Worm (Caenorhabditis elegans) whole organism, young adult: Measurements from ENCODE around the gene col-86.

ENCODE experiments used
- F57C9.4 ChIP-seq: sonication (generic microtip); optimal IDR thresholded peaks from 2 replicates; lab custom pipeline; 2017; ENCODE audit warnings: mild to moderate bottlenecking, missing genetic modification characterization, missing compliant biosample characterization
- cebp-2 ChIP-seq: fragments of 200-800 bp; sonication (Bioruptor generic); IDR thresholded peaks from 2 replicates; pipeline ENCODE4 v1.3.6; 2022; ENCODE audit warnings: missing genetic modification characterization, missing compliant biosample characterization
- ceh-58 ChIP-seq: fragments of 200-800 bp; sonication (Bioruptor generic); IDR thresholded peaks from 2 replicates; pipeline ENCODE4 v1.3.6; 2022; ENCODE audit warnings: missing genetic modification characterization, missing compliant biosample characterization
- efl-1 ChIP-seq: fragments of 150-350 bp; optimal IDR thresholded peaks from 2 replicates; lab custom pipeline; 2014; ENCODE audit warnings: missing biosample characterization, missing genetic modification reagents, missing genetic modification characterization
- ets-4 ChIP-seq: fragments of 200-800 bp; sonication (Bioruptor generic); optimal IDR thresholded peaks from 2 replicates; lab custom pipeline; 2018; ENCODE audit warnings: mild to moderate bottlenecking, missing genetic modification characterization, missing compliant biosample characterization
- him-1 ChIP-seq: sonication (generic microtip); optimal IDR thresholded peaks from 2 replicates; lab custom pipeline; 2016; ENCODE audit warnings: missing genotype, missing genetic modification reagents, missing genetic modification characterization, missing compliant biosample characterization
- hmg-20 ChIP-seq: fragments of 200-800 bp; sonication (Bioruptor generic); IDR thresholded peaks from 2 replicates; pipeline ENCODE4 v1.3.6; 2022; ENCODE audit warnings: missing genetic modification reagents, missing genetic modification characterization, missing compliant biosample characterization
- nfya-1 ChIP-seq: sonication (generic microtip); optimal IDR thresholded peaks from 2 replicates; lab custom pipeline; 2017; ENCODE audit warnings: antibody characterized with exemption, missing compliant biosample characterization, missing genetic modification characterization, borderline replicate concordance; ENCODE audit not compliant: insufficient read depth
- rpc-1 ChIP-seq, 2 experiments: fragments of 150-350 bp in 1 of 2; sonication (generic microtip) in 1 of 2; optimal IDR thresholded peaks; 2 replicates each; lab custom pipeline; 2014 to 2018; ENCODE audit warnings: missing biosample characterization in 1 of 2, missing genetic modification characterization in 1 of 2, missing genetic modification reagents in 1 of 2, missing genotype in 1 of 2
- xnd-1 ChIP-seq: sonication (generic microtip); optimal IDR thresholded peaks from 2 replicates; lab custom pipeline; 2016; ENCODE audit warnings: missing genotype, missing genetic modification reagents, missing genetic modification characterization, missing compliant biosample characterization
- ztf-26 ChIP-seq: sonication (generic microtip); optimal IDR thresholded peaks from 2 replicates; lab custom pipeline; 2017; ENCODE audit warnings: missing genetic modification characterization, missing compliant biosample characterization
- ztf-28 ChIP-seq: fragments of 200-800 bp; sonication (Bioruptor generic); IDR thresholded peaks from 2 replicates; pipeline ENCODE4 v1.3.6; 2022; ENCODE audit warnings: missing genetic modification reagents, missing genetic modification characterization, missing compliant biosample characterization

ce11 chrII:13059196-13059595 lies 38.9 kb downstream of the col-86 start:
- TF ChIP-seq ztf-28 (GFP tag; lab: Robert Waterston, UW), result no peak
- no peak for TF ChIP-seq rpc-1 (optimal IDR thresholded peaks at IDR 0.05; lab: Kevin White, UChicago)
- TF ChIP-seq rpc-1 (tag; optimal IDR thresholded peaks at IDR 0.05; lab: Kevin White, UChicago), result no peak
- no peak for TF ChIP-seq him-1 (tag; lab: Kevin White, UChicago)
- 0 out of 2 replicates have a peak, but pooled peaks have one; percentile 16 for TF ChIP-seq hmg-20 (GFP tag; lab: Robert Waterston, UW)
- no peak for TF ChIP-seq ets-4 (GFP tag; lab: Kevin White, UChicago)
- no peak for TF ChIP-seq cebp-2 (GFP tag; lab: Robert Waterston, UW)
- no peak for TF ChIP-seq F57C9.4
- no peak for TF ChIP-seq xnd-1 (tag; lab: Kevin White, UChicago)
- no peak for TF ChIP-seq ceh-58 (GFP tag; lab: Robert Waterston, UW)
- no peak for TF ChIP-seq ztf-26 (tag; lab: Kevin White, UChicago)
- TF ChIP-seq efl-1 (GFP tag; lab: Kevin White, UChicago), result no peak
- TF ChIP-seq nfya-1, result no peak
